Fruit fly (Drosophila melanogaster) whole organism, embryonic: ENCODE measurements around the gene CG3690.

Experiments used
- CG10274 ChIP-seq: fragments of 200-800 bp; sonication (Bioruptor generic); optimal IDR thresholded peaks from 3 replicates; lab custom pipeline; 2017; ENCODE audit warnings: missing biosample characterization, mild to moderate bottlenecking, missing genetic modification characterization
- CG11093 ChIP-seq: fragments of 200-800 bp; sonication (Bioruptor generic); IDR thresholded peaks from 3 replicates; pipeline ENCODE4 v1.3.6; 2022; ENCODE audit warnings: missing biosample characterization, missing genetic modification characterization
- CG11723 ChIP-seq: fragments of 200-800 bp; sonication (Bioruptor generic); optimal IDR thresholded peaks from 2 replicates; lab custom pipeline; 2017; ENCODE audit warnings: missing biosample characterization, mild to moderate bottlenecking, missing genetic modification characterization
- CG1233 ChIP-seq: fragments of 200-800 bp; sonication (Bioruptor generic); optimal IDR thresholded peaks from 4 replicates; lab custom pipeline; 2018; ENCODE audit warnings: missing biosample characterization, mild to moderate bottlenecking, missing genetic modification characterization
- CG13123 ChIP-seq: fragments of 200-800 bp; sonication (Bioruptor generic); optimal IDR thresholded peaks from 2 replicates; lab custom pipeline; 2016; ENCODE audit warnings: missing biosample characterization, missing genetic modification characterization
- CG13624 ChIP-seq: fragments of 200-800 bp; sonication (Bioruptor generic); optimal IDR thresholded peaks from 2 replicates; lab custom pipeline; 2016; ENCODE audit warnings: missing biosample characterization, missing genetic modification characterization
- CG15269 ChIP-seq: fragments of 200-800 bp; sonication (Bioruptor generic); optimal IDR thresholded peaks from 2 replicates; lab custom pipeline; 2018; ENCODE audit warnings: missing biosample characterization, mild to moderate bottlenecking, missing genetic modification characterization, moderate library complexity
- CG1647 ChIP-seq: fragments of 200-800 bp; sonication (Bioruptor generic); optimal IDR thresholded peaks from 3 replicates; lab custom pipeline; 2016; ENCODE audit warnings: missing biosample characterization, missing genetic modification characterization
- CG16815 ChIP-seq: fragments of 200-800 bp; sonication (Bioruptor generic); optimal IDR thresholded peaks from 3 replicates; lab custom pipeline; 2017; ENCODE audit warnings: missing biosample characterization, mild to moderate bottlenecking, missing genetic modification characterization
- CG17385 ChIP-seq: fragments of 200-800 bp; sonication (Bioruptor generic); optimal IDR thresholded peaks from 3 replicates; lab custom pipeline; 2018; ENCODE audit warnings: missing biosample characterization, mild to moderate bottlenecking, missing genetic modification characterization
- CG17568 ChIP-seq: fragments of 200-800 bp; sonication (Bioruptor generic); optimal IDR thresholded peaks from 2 replicates; lab custom pipeline; 2018; ENCODE audit warnings: missing biosample characterization, mild to moderate bottlenecking, missing genetic modification characterization, moderate library complexity
- CG2120 ChIP-seq: fragments of 200-800 bp; sonication (Bioruptor generic); optimal IDR thresholded peaks from 3 replicates; lab custom pipeline; 2016; ENCODE audit warnings: missing biosample characterization, missing genetic modification characterization
- CG30403 ChIP-seq: fragments of 200-800 bp; sonication (Bioruptor generic); optimal IDR thresholded peaks from 3 replicates; lab custom pipeline; 2016; ENCODE audit warnings: missing biosample characterization, missing genetic modification characterization
- CG3163 ChIP-seq: fragments of 200-800 bp; sonication (Bioruptor generic); optimal IDR thresholded peaks from 3 replicates; lab custom pipeline; 2016; ENCODE audit warnings: missing biosample characterization, missing genetic modification characterization
- CG4404 ChIP-seq: fragments of 200-800 bp; sonication (Bioruptor generic); IDR thresholded peaks from 2 replicates; pipeline ENCODE4 v1.3.6; 2022; ENCODE audit warnings: missing biosample characterization, missing genetic modification characterization
- CG5245 ChIP-seq: fragments of 200-800 bp; sonication (Bioruptor generic); optimal IDR thresholded peaks from 3 replicates; lab custom pipeline; 2016; ENCODE audit warnings: missing biosample characterization, missing genetic modification characterization
- CG6654 ChIP-seq: fragments of 200-800 bp; sonication (Bioruptor generic); optimal IDR thresholded peaks from 2 replicates; lab custom pipeline; 2017; ENCODE audit warnings: missing biosample characterization, mild to moderate bottlenecking, missing genetic modification characterization
- CG6791 ChIP-seq: fragments of 200-800 bp; sonication (Bioruptor generic); IDR thresholded peaks from 3 replicates; pipeline ENCODE4 v1.3.6; 2022; ENCODE audit warnings: missing biosample characterization, missing genetic modification characterization; ENCODE audit not compliant: partially characterized antibody
- CG7271 ChIP-seq: fragments of 200-800 bp; sonication (Bioruptor generic); optimal IDR thresholded peaks from 2 replicates; lab custom pipeline; 2018; ENCODE audit warnings: missing biosample characterization, mild to moderate bottlenecking, missing genetic modification characterization, moderate library complexity
- CG7987 ChIP-seq: fragments of 200-800 bp; sonication (Bioruptor generic); optimal IDR thresholded peaks from 2 replicates; lab custom pipeline; 2018; ENCODE audit warnings: missing biosample characterization, mild to moderate bottlenecking, missing genetic modification characterization, moderate library complexity
- CG9215 ChIP-seq: fragments of 200-800 bp; sonication (Bioruptor generic); IDR thresholded peaks from 2 replicates; pipeline ENCODE4 v1.3.6; 2022; ENCODE audit warnings: missing biosample characterization, missing genetic modification characterization
- CoRest ChIP-seq: fragments of 200-800 bp; sonication (Bioruptor generic); optimal IDR thresholded peaks from 3 replicates; lab custom pipeline; 2018; ENCODE audit warnings: missing biosample characterization, mild to moderate bottlenecking, missing genetic modification characterization, moderate library complexity
- D ChIP-seq, 2 experiments: fragments of 200-800 bp in 1 of 2; fragments of >200 bp in 1 of 2; sonication (Bioruptor generic) in 1 of 2; optimal IDR thresholded peaks; 2 replicates in 1 of 2; 3 replicates in 1 of 2; lab custom pipeline; 2017; ENCODE audit warnings: mild to moderate bottlenecking in 1 of 2, missing biosample characterization in 1 of 2, missing genetic modification characterization in 1 of 2, missing genetic modification reagents in 1 of 2
- Doc3 ChIP-seq: fragments of 200-800 bp; sonication (Bioruptor generic); IDR thresholded peaks from 3 replicates; pipeline ENCODE4 v1.3.6; 2022; ENCODE audit warnings: missing biosample characterization, missing genetic modification characterization; ENCODE audit not compliant: partially characterized antibody
- Drgx ChIP-seq: fragments of 200-800 bp; sonication (Bioruptor generic); IDR thresholded peaks from 2 replicates; pipeline ENCODE4 v1.3.6; 2022; ENCODE audit warnings: missing biosample characterization, missing genetic modification characterization
- E2f1 ChIP-seq: fragments of 200-800 bp; sonication (Bioruptor generic); IDR thresholded peaks from 2 replicates; pipeline ENCODE4 v1.3.6; 2022; ENCODE audit warnings: missing biosample characterization, missing genetic modification characterization
- Eip74EF ChIP-seq, 2 experiments: fragments of 200-800 bp in 1 of 2; fragments of >200 bp in 1 of 2; sonication (Bioruptor generic) in 1 of 2; optimal IDR thresholded peaks; 2 replicates each; lab custom pipeline; 2017 to 2019; ENCODE audit warnings: missing biosample characterization in 2 of 2, missing genetic modification characterization in 2 of 2, mild to moderate bottlenecking in 1 of 2, moderate library complexity in 1 of 2
- Gsc ChIP-seq: fragments of 200-800 bp; sonication (Bioruptor generic); IDR thresholded peaks from 2 replicates; pipeline ENCODE4 v1.3.6; 2022; ENCODE audit warnings: missing biosample characterization, missing genetic modification characterization
- Gug ChIP-seq: fragments of 200-800 bp; sonication (Bioruptor generic); IDR thresholded peaks from 4 replicates; pipeline ENCODE4 v1.3.6; 2022; ENCODE audit warnings: missing biosample characterization, missing genetic modification characterization
- HLH4C ChIP-seq: fragments of 200-800 bp; sonication (Bioruptor generic); IDR thresholded peaks from 3 replicates; pipeline ENCODE4 v1.3.6; 2022; ENCODE audit warnings: missing biosample characterization, missing genetic modification characterization; ENCODE audit not compliant: partially characterized antibody
- Max ChIP-seq: fragments of 200-800 bp; sonication (Bioruptor generic); optimal IDR thresholded peaks from 2 replicates; lab custom pipeline; 2016; ENCODE audit warnings: missing biosample characterization, mild to moderate bottlenecking, missing genetic modification characterization
- Opbp ChIP-seq: fragments of 200-800 bp; sonication (Bioruptor generic); IDR thresholded peaks from 3 replicates; pipeline ENCODE4 v1.3.6; 2022; ENCODE audit warnings: missing biosample characterization, missing genetic modification characterization; ENCODE audit not compliant: partially characterized antibody
- bigmax ChIP-seq: fragments of 200-800 bp; sonication (Bioruptor generic); optimal IDR thresholded peaks from 2 replicates; lab custom pipeline; 2018; ENCODE audit warnings: missing biosample characterization, mild to moderate bottlenecking, missing genetic modification characterization
- btn ChIP-seq: fragments of 200-800 bp; sonication (Bioruptor generic); optimal IDR thresholded peaks from 2 replicates; lab custom pipeline; 2016; ENCODE audit warnings: missing biosample characterization, missing genetic modification characterization
- chm ChIP-seq: fragments of 200-800 bp; sonication (Bioruptor generic); IDR thresholded peaks from 2 replicates; pipeline ENCODE4 v1.3.6; 2022; ENCODE audit warnings: missing biosample characterization, missing genetic modification characterization
- disco-r ChIP-seq: fragments of 200-800 bp; sonication (Bioruptor generic); optimal IDR thresholded peaks from 2 replicates; lab custom pipeline; 2016; ENCODE audit warnings: missing biosample characterization, missing genetic modification characterization
- gro ChIP-seq: fragments of 200-800 bp; sonication (Bioruptor generic); optimal IDR thresholded peaks from 2 replicates; lab custom pipeline; 2016; ENCODE audit warnings: missing biosample characterization, missing genetic modification characterization
- insv ChIP-seq, 2 experiments: fragments of 200-800 bp; sonication (Bioruptor generic); optimal IDR thresholded peaks; 3 replicates each; lab custom pipeline; 2016 to 2018; ENCODE audit warnings: missing biosample characterization in 2 of 2, missing genetic modification characterization in 2 of 2
- jigr1 ChIP-seq: fragments of 200-800 bp; sonication (Bioruptor generic); IDR thresholded peaks from 3 replicates; pipeline ENCODE4 v1.3.6; 2022; ENCODE audit warnings: missing biosample characterization, missing genetic modification characterization
- pros ChIP-seq: fragments of 200-800 bp; sonication (Bioruptor generic); optimal IDR thresholded peaks from 3 replicates; lab custom pipeline; 2019; ENCODE audit warnings: missing biosample characterization, mild to moderate bottlenecking, missing genetic modification characterization, moderate library complexity
- rib ChIP-seq: fragments of 200-800 bp; sonication (Bioruptor generic); IDR thresholded peaks from 2 replicates; pipeline ENCODE4 v1.3.6; 2022; ENCODE audit warnings: missing biosample characterization, missing genetic modification characterization
- sim ChIP-seq: fragments of 200-800 bp; sonication (Bioruptor generic); IDR thresholded peaks from 2 replicates; pipeline ENCODE4 v1.3.6; 2022; ENCODE audit warnings: missing biosample characterization, missing genetic modification characterization
- slp2 ChIP-seq: fragments of 200-800 bp; sonication (Bioruptor generic); optimal IDR thresholded peaks from 2 replicates; lab custom pipeline; 2016; ENCODE audit warnings: missing biosample characterization, missing genetic modification characterization
- sob ChIP-seq: fragments of 200-800 bp; sonication (Bioruptor generic); IDR thresholded peaks from 2 replicates; pipeline ENCODE4 v1.3.6; 2022; ENCODE audit warnings: missing biosample characterization, missing genetic modification characterization
- stc ChIP-seq: fragments of 200-800 bp; sonication (Bioruptor generic); IDR thresholded peaks from 2 replicates; pipeline ENCODE4 v1.3.6; 2022; ENCODE audit warnings: missing biosample characterization, missing genetic modification characterization
- tap ChIP-seq: fragments of 200-800 bp; optimal IDR thresholded peaks from 3 replicates; lab custom pipeline; 2019; ENCODE audit warnings: missing biosample characterization, mild to moderate bottlenecking, missing genetic modification characterization, moderate library complexity
- unpg ChIP-seq: fragments of 200-800 bp; sonication (Bioruptor generic); optimal IDR thresholded peaks from 3 replicates; lab custom pipeline; 2018; ENCODE audit warnings: missing biosample characterization, mild to moderate bottlenecking, missing genetic modification characterization, moderate library complexity
- wek ChIP-seq: fragments of 200-800 bp; sonication (Bioruptor generic); optimal IDR thresholded peaks from 3 replicates; lab custom pipeline; 2018; ENCODE audit warnings: missing biosample characterization, mild to moderate bottlenecking, missing genetic modification characterization, moderate library complexity

The CG3690 gene

DNA sequence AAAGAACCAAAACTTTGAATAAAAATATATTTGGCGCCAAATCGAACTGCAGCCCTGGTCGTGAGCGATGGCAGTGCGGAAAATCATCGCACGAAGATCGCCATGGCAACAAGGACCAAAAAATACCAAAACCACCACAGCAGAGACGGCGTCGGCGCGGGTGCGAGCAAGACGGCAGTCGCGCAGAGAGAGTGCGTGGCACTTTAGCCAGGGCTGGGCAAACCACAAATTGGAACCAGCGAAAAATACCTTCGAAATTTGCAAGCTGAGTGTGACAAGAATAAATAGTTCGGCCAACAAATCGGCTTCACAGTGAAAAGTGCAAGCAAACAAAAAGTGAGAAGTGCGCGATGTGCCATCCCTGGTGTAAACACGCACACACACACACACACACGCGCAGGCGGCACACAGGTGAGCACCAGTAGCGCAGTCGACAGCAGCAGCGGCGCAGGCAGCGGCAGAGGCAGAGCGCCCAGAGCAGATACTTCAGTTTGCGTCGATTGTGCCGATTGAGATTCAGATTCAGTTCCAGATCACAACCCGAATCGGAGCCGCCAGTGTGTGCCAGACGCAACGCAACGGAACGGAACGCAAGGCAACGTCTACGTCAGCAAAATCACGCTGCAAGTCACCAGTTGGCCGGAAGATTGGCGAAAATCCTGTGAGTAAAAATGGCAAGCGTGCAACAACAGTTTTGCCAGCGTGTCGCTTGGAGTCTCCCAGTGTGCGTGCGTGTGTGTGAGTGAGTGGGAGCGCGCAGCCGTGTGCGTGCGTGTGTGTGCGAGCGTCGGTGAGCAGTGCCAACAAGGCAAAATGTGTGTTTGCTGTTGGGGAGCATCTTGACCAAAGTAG lies 16.4 kb downstream of the CG3690 start, which contains the start of gene TRAM (continued):
- TF ChIP-seq CG9215 (GFP tag; lab: Robert Waterston, UW) (peak; percentile 97), CG2120 (GFP tag; lab: Kevin White, UChicago) (peak; percentile 99), Gsc (GFP tag; lab: Robert Waterston, UW) (peak; percentile 96), wek (GFP tag; lab: Kevin White, UChicago) (peak; percentile 94), CG5245 (peak; percentile 97), sim (GFP tag; lab: Robert Waterston, UW) (peak; percentile 96), HLH4C (GFP tag; lab: Robert Waterston, UW) (peak; percentile 62), btn (GFP tag; lab: Kevin White, UChicago) (peak; percentile 96), CG6654 (GFP tag; lab: Kevin White, UChicago) (peak; percentile 91), CG11723 (GFP tag; lab: Kevin White, UChicago) (peak; percentile 99), CG1647 (peak; percentile 95), rib (GFP tag; lab: Robert Waterston, UW) (peak; percentile 98), CG3163 (GFP tag; lab: Kevin White, UChicago) (peak; percentile 91), stc (peak; percentile 98), gro (GFP tag; lab: Kevin White, UChicago) (peak; percentile 98), Drgx (GFP tag; lab: Robert Waterston, UW) (peak; percentile 99), slp2 (GFP tag; lab: Kevin White, UChicago) (peak; percentile 98), tap (tag; lab: Kevin White, UChicago) (peak; percentile 96), CG17568 (GFP tag; lab: Kevin White, UChicago) (no peak), CG4404 (GFP tag; lab: Robert Waterston, UW) (peak; percentile 99), CG7987 (GFP tag; lab: Kevin White, UChicago) (peak; percentile 94), bigmax (peak; percentile 40), chm (GFP tag; lab: Robert Waterston, UW) (peak; percentile 99), D (optimal IDR thresholded peaks at IDR 0.05; lab: Kevin White, UChicago) (no peak), D (GFP tag; optimal IDR thresholded peaks at IDR 0.05; lab: Kevin White, UChicago) (peak; percentile 98), CG15269 (peak; percentile 98), CG10274 (GFP tag; lab: Kevin White, UChicago) (peak; percentile 91), disco-r (peak; percentile 97), Doc3 (GFP tag; lab: Robert Waterston, UW) (peak; percentile 60; the same call in 2 of the 3 replicates), unpg (GFP tag; lab: Kevin White, UChicago) (peak; percentile 98), CG13624 (GFP tag; lab: Kevin White, UChicago) (peak; percentile 98), CG13123 (GFP tag; lab: Kevin White, UChicago) (peak; percentile 96), CG1233 (peak; percentile 97), Max (GFP tag; lab: Kevin White, UChicago) (peak; percentile 93), insv (GFP tag; optimal IDR thresholded peaks at IDR 0.05; lab: Kevin White, UChicago) (peak; percentile 41 to 82), CG7271 (tag; lab: Kevin White, UChicago) (peak; percentile 86), CG6791 (peak; percentile 82), pros (GFP tag; lab: Kevin White, UChicago) (peak; percentile 78), E2f1 (peak; percentile 98), CG11093 (peak; percentile 98), Opbp (GFP tag; lab: Robert Waterston, UW) (peak; percentile 84; the same call in 2 of the 3 replicates), CG17385 (GFP tag; lab: Kevin White, UChicago) (peak; percentile 96), sob (peak; percentile 99), CoRest (peak; percentile 98), CG30403 (GFP tag; lab: Kevin White, UChicago) (peak; percentile 98), CG16815 (peak; percentile 98), Eip74EF (GFP tag; optimal IDR thresholded peaks at IDR 0.05; lab: Kevin White, UChicago) (peak in 1 of 2 experiments; percentile 89), jigr1 (GFP tag; lab: Robert Waterston, UW) (peak; percentile 96), Gug (GFP tag; lab: Robert Waterston, UW) (peak; percentile 99)
